Worm (Caenorhabditis elegans): ENCODE measurements around the gene emc-3.

Gene emc-3

ce11 chrIV:13388779-13389178, 7.1 kb upstream of the emc-3 start:
- TF ChIP-seq B0310.2 (tag; optimal IDR thresholded peaks at IDR 0.05) (no peak), ets-7 (tag; optimal IDR thresholded peaks at IDR 0.05) (no peak), ceh-36 (tag; optimal IDR thresholded peaks at IDR 0.05) (no peak), sea-1 (GFP tag; conservative IDR thresholded peaks at IDR 0.05) (no peak), F13C5.2 (tag; optimal IDR thresholded peaks at IDR 0.05) (no peak), hmbx-1 (tag; optimal IDR thresholded peaks at IDR 0.05) (no peak), flt-1 (GFP tag; IDR thresholded peaks at IDR 0.05) (no peak), hmg-4 (GFP tag; optimal IDR thresholded peaks at IDR 0.05) (no peak), ceh-13 (GFP tag; optimal IDR thresholded peaks at IDR 0.05) (no peak), ama-1 (optimal IDR thresholded peaks at IDR 0.05) (no peak), tra-4 (tag; optimal IDR thresholded peaks at IDR 0.05) (no peak), hnd-1 (tag; optimal IDR thresholded peaks at IDR 0.05) (no peak), scrt-1 (GFP tag; IDR thresholded peaks at IDR 0.05) (no peak)

ce11 chrIV:13386903-13387302, 5.2 kb upstream of the emc-3 start, which contains the start of gene lsm-3:
lsm-3 (plus strand) TSS chrIV:13387203.
- TF ChIP-seq aly-1 (tag; optimal IDR thresholded peaks at IDR 0.05), result no peak
- TF ChIP-seq ets-7 (tag; optimal IDR thresholded peaks at IDR 0.05), result no peak
- no peak for TF ChIP-seq tbx-37 (GFP tag; conservative IDR thresholded peaks at IDR 0.05)
- TF ChIP-seq tra-4 (tag; optimal IDR thresholded peaks at IDR 0.05), result no peak
- TF ChIP-seq hmg-4 (GFP tag; optimal IDR thresholded peaks at IDR 0.05), result no peak
- TF ChIP-seq tbx-11 (GFP tag; IDR thresholded peaks at IDR 0.05), result no peak
- no peak for TF ChIP-seq hnd-1 (tag; optimal IDR thresholded peaks at IDR 0.05)
- no peak for TF ChIP-seq flt-1 (GFP tag; IDR thresholded peaks at IDR 0.05)
- TF ChIP-seq F13C5.2 (tag; optimal IDR thresholded peaks at IDR 0.05), result no peak
- TF ChIP-seq ama-1 (optimal IDR thresholded peaks at IDR 0.05), result no peak

- TF ChIP-seq scrt-1 (GFP tag; IDR thresholded peaks at IDR 0.05) (peak; percentile 67; the same call in 1 of the 2 replicates), F13C5.2 (tag; optimal IDR thresholded peaks at IDR 0.05) (peak; percentile 88), B0310.2 (tag; optimal IDR thresholded peaks at IDR 0.05) (no peak), tra-4 (tag; optimal IDR thresholded peaks at IDR 0.05) (no peak), pes-1 (GFP tag; IDR thresholded peaks at IDR 0.05) (peak; percentile 69), ceh-36 (tag; optimal IDR thresholded peaks at IDR 0.05) (peak; percentile 65), ceh-13 (GFP tag; optimal IDR thresholded peaks at IDR 0.05) (peak; percentile 60), tbx-37 (GFP tag; conservative IDR thresholded peaks at IDR 0.05) (peak; percentile 58; the same call in 1 of the 2 replicates), aly-1 (tag; optimal IDR thresholded peaks at IDR 0.05) (peak; percentile 53), sea-1 (GFP tag; conservative IDR thresholded peaks at IDR 0.05) (peak; percentile 77), tbx-11 (GFP tag; IDR thresholded peaks at IDR 0.05) (peak; percentile 58; the same call in 1 of the 2 replicates), ets-7 (tag; optimal IDR thresholded peaks at IDR 0.05) (peak; percentile 26), hnd-1 (tag; optimal IDR thresholded peaks at IDR 0.05) (peak; percentile 23), hmbx-1 (tag; optimal IDR thresholded peaks at IDR 0.05) (peak; percentile 48), flt-1 (GFP tag; IDR thresholded peaks at IDR 0.05) (peak; percentile 61), ama-1 (optimal IDR thresholded peaks at IDR 0.05) (no peak), hmg-4 (GFP tag; optimal IDR thresholded peaks at IDR 0.05) (peak; percentile 19)
Measured at ce11 chrIV:13386043-13386442, 4.3 kb upstream of the emc-3 start, which contains the start of the genes Y62E10A.20, Y62E10A.23 and mdt-9. Y62E10A.20 (minus strand) TSS chrIV:13386091. Y62E10A.23 (plus strand) TSS chrIV:13386324. mdt-9 (plus strand) TSS chrIV:13386380.

ce11 chrIV:13383763-13384436, 2.2 kb upstream of the emc-3 start, which contains the start of gene rab-19:
rab-19 (minus strand) TSS chrIV:13384386.
- TF ChIP-seq F13C5.2 (tag; optimal IDR thresholded peaks at IDR 0.05) (peak; percentile 17), flt-1 (GFP tag; IDR thresholded peaks at IDR 0.05) (no peak)

- TF ChIP-seq hmg-4 (GFP tag; optimal IDR thresholded peaks at IDR 0.05) (no peak), ama-1 (optimal IDR thresholded peaks at IDR 0.05) (peak; percentile 28), hnd-1 (tag; optimal IDR thresholded peaks at IDR 0.05) (no peak), tra-4 (tag; optimal IDR thresholded peaks at IDR 0.05) (no peak)
Measured at ce11 chrIV:13380506-13380905, 1.2 kb downstream of the emc-3 start.

ce11 chrIV:13377716-13378115, 4.0 kb downstream of the emc-3 start, which contains the start of gene mau-8:
mau-8 (plus strand) TSS chrIV:13378016.
- TF ChIP-seq aly-1 (tag; optimal IDR thresholded peaks at IDR 0.05) (no peak), ama-1 (optimal IDR thresholded peaks at IDR 0.05) (no peak), hmg-4 (GFP tag; optimal IDR thresholded peaks at IDR 0.05) (no peak), ceh-13 (GFP tag; optimal IDR thresholded peaks at IDR 0.05) (no peak), hmbx-1 (tag; optimal IDR thresholded peaks at IDR 0.05) (no peak)

- TF ChIP-seq ceh-36 (tag; optimal IDR thresholded peaks at IDR 0.05) (no peak), flt-1 (GFP tag; IDR thresholded peaks at IDR 0.05) (no peak), aly-1 (tag; optimal IDR thresholded peaks at IDR 0.05) (no peak), F13C5.2 (tag; optimal IDR thresholded peaks at IDR 0.05) (no peak), B0310.2 (tag; optimal IDR thresholded peaks at IDR 0.05) (no peak)
Measured at ce11 chrIV:13374918-13375317, 6.8 kb downstream of the emc-3 start.

- no peak for TF ChIP-seq ama-1 (optimal IDR thresholded peaks at IDR 0.05)
- TF ChIP-seq aly-1 (tag; optimal IDR thresholded peaks at IDR 0.05), result no peak
- TF ChIP-seq hnd-1 (tag; optimal IDR thresholded peaks at IDR 0.05), result no peak
- TF ChIP-seq pes-1 (GFP tag; IDR thresholded peaks at IDR 0.05), result no peak
- no peak for TF ChIP-seq tbx-37 (GFP tag; conservative IDR thresholded peaks at IDR 0.05)
- TF ChIP-seq ceh-13 (GFP tag; optimal IDR thresholded peaks at IDR 0.05), result no peak
- no peak for TF ChIP-seq flt-1 (GFP tag; IDR thresholded peaks at IDR 0.05)
- no peak for TF ChIP-seq tra-4 (tag; optimal IDR thresholded peaks at IDR 0.05)
- no peak for TF ChIP-seq hmbx-1 (tag; optimal IDR thresholded peaks at IDR 0.05)
Measured at ce11 chrIV:13371699-13372098, 10.0 kb downstream of the emc-3 start, which contains the start of gene Y62E10A.6. Y62E10A.6 (plus strand) TSS chrIV:13371999.
